Worm (Caenorhabditis elegans): ENCODE data around the gene F54D5.24.

F54D5.24 gene

ce11 chrII:11547254-11547687 lies 8.5 kb upstream of the F54D5.24 start, which contains the start of gene F54D5.7 (continued):
- TF ChIP-seq C17E4.6 (GFP tag; IDR thresholded peaks at IDR 0.05) (no peak), egrh-3 (GFP tag; IDR thresholded peaks at IDR 0.05) (0 out of 2 replicates have a peak, but pooled peaks have one; percentile 15), T26A5.8 (tag; optimal IDR thresholded peaks at IDR 0.05) (no peak), chd-7 (tag; optimal IDR thresholded peaks at IDR 0.05) (peak; percentile 74), hsf-1 (GFP tag; IDR thresholded peaks at IDR 0.05) (peak; percentile 74), nfya-2 (GFP tag; IDR thresholded peaks at IDR 0.05) (no peak), mel-28 (tag; optimal IDR thresholded peaks at IDR 0.05; ENCODE audit: borderline replicate concordance) (peak; percentile 26), B0336.3 (GFP tag; IDR thresholded peaks at IDR 0.05) (peak; percentile 91), ceh-58 (GFP tag; IDR thresholded peaks at IDR 0.05) (peak; percentile 20; the same call in 1 of the 2 replicates), tbx-9 (tag; optimal IDR thresholded peaks at IDR 0.05; ENCODE audit: borderline replicate concordance) (no peak), ztf-6 (GFP tag; IDR thresholded peaks at IDR 0.05) (no peak), ceh-79 (tag; optimal IDR thresholded peaks at IDR 0.05) (no peak), hlh-12 (tag; optimal IDR thresholded peaks at IDR 0.05) (no peak), cebp-1 (GFP tag; IDR thresholded peaks at IDR 0.05) (peak; percentile 15; the same call in 1 of the 2 replicates), cebp-1 (tag; optimal IDR thresholded peaks at IDR 0.05) (peak; percentile 73), fkh-3 (tag; optimal IDR thresholded peaks at IDR 0.05) (no peak), D2030.7 (GFP tag; IDR thresholded peaks at IDR 0.05) (no peak), ceh-91 (GFP tag; IDR thresholded peaks at IDR 0.05) (no peak), efl-1 (GFP tag; optimal IDR thresholded peaks at IDR 0.05) (no peak), hmg-20 (GFP tag; IDR thresholded peaks at IDR 0.05) (peak; percentile 65), lin-54 (GFP tag; optimal IDR thresholded peaks at IDR 0.05) (peak; percentile 76), ZK185.1 (tag; optimal IDR thresholded peaks at IDR 0.05; ENCODE audit: poor library complexity, severe bottlenecking) (peak; percentile 44), bed-2 (GFP tag; IDR thresholded peaks at IDR 0.05) (no peak), lin-35 (GFP tag; optimal IDR thresholded peaks at IDR 0.05) (peak in 1 of 3 experiments; percentile 42), Y79H2A.3 (GFP tag; conservative IDR thresholded peaks at IDR 0.05) (no peak), akir-1 (GFP tag; optimal IDR thresholded peaks at IDR 0.05) (no peak), B0261.1 (tag; optimal IDR thresholded peaks at IDR 0.05) (peak; percentile 11), nhr-120 (GFP tag; IDR thresholded peaks at IDR 0.05) (no peak), attf-3 (GFP tag; conservative IDR thresholded peaks at IDR 0.05) (0 out of 2 replicates have a peak, but pooled peaks have one; percentile 35), ceh-100 (GFP tag; IDR thresholded peaks at IDR 0.05) (peak; percentile 49), hlh-26 (GFP tag; conservative IDR thresholded peaks at IDR 0.05) (no peak), let-526 (GFP tag; IDR thresholded peaks at IDR 0.05) (0 out of 2 replicates have a peak, but pooled peaks have one; percentile 17), ztf-22 (GFP tag; optimal IDR thresholded peaks at IDR 0.05) (no peak), pbrm-1 (GFP tag; IDR thresholded peaks at IDR 0.05) (peak; percentile 65; the same call in 1 of the 2 replicates), lin-40 (tag; optimal IDR thresholded peaks at IDR 0.05) (peak; percentile 21), T07F8.4 (tag; optimal IDR thresholded peaks at IDR 0.05) (peak; percentile 22), mxl-1 (tag; optimal IDR thresholded peaks at IDR 0.05) (peak; percentile 53), ztf-25 (GFP tag; IDR thresholded peaks at IDR 0.05) (no peak), Y53G8AR.9 (GFP tag; conservative IDR thresholded peaks at IDR 0.05) (peak; percentile 88), bed-1 (GFP tag; IDR thresholded peaks at IDR 0.05) (0 out of 2 replicates have a peak, but pooled peaks have one; percentile 39), F52B5.7 (tag; optimal IDR thresholded peaks at IDR 0.05) (peak; percentile 25), madf-3 (GFP tag; IDR thresholded peaks at IDR 0.05) (0 out of 2 replicates have a peak, but pooled peaks have one; percentile 32), mcd-1 (GFP tag; IDR thresholded peaks at IDR 0.05) (peak; percentile 75), Y95B8A.8 (GFP tag; IDR thresholded peaks at IDR 0.05) (no peak)
